Fruit fly (Drosophila melanogaster) whole organism, larva: ENCODE measurements around the gene Lk6.
A peak's percentile ranks its signal among the peaks of the same experiment; 100 is the strongest.

Experiments used
- noc ChIP-seq: fragments of 200-800 bp; sonication (Bioruptor generic); optimal IDR thresholded peaks from 3 replicates; lab custom pipeline; 2019; ENCODE audit warnings: missing biosample characterization, mild to moderate bottlenecking, missing genetic modification characterization, moderate library complexity

Lk6 gene

dm6 chr3R:11776068-11776767 is 12.0 kb upstream of the Lk6 start:
- no peak for TF ChIP-seq noc (tag; lab: Kevin White, UChicago)

dm6 chr3R:11775207-11775606 is 10.9 kb upstream of the Lk6 start:
- TF ChIP-seq noc (tag; lab: Kevin White, UChicago), result no peak

- TF ChIP-seq noc (tag; lab: Kevin White, UChicago), result peak; percentile 7
Measured at dm6 chr3R:11773999-11774397, 9.7 kb upstream of the Lk6 start.

- no peak for TF ChIP-seq noc (tag; lab: Kevin White, UChicago)
Measured at dm6 chr3R:11773325-11773998, 9.2 kb upstream of the Lk6 start.

dm6 chr3R:11772181-11772827 is 8.0 kb upstream of the Lk6 start:
- no peak for TF ChIP-seq noc (tag; lab: Kevin White, UChicago)

dm6 chr3R:11771492-11771891 is 7.2 kb upstream of the Lk6 start:
- TF ChIP-seq noc (tag; lab: Kevin White, UChicago), result no peak

- TF ChIP-seq noc (tag; lab: Kevin White, UChicago), result no peak
Measured at dm6 chr3R:11770733-11771132, 6.5 kb upstream of the Lk6 start.

- no peak for TF ChIP-seq noc (tag; lab: Kevin White, UChicago)
Measured at dm6 chr3R:11763494-11764278, 571 bp downstream of the Lk6 start.

- no peak for TF ChIP-seq noc (tag; lab: Kevin White, UChicago)
Measured at dm6 chr3R:11762500-11762899, 1.8 kb downstream of the Lk6 start.

dm6 chr3R:11761718-11762117 is 2.5 kb downstream of the Lk6 start:
- no peak for TF ChIP-seq noc (tag; lab: Kevin White, UChicago)

- peak; percentile 99 for TF ChIP-seq noc (tag; lab: Kevin White, UChicago)
Measured at dm6 chr3R:11760669-11761387, 3.4 kb downstream of the Lk6 start.

dm6 chr3R:11759971-11760370 is 4.3 kb downstream of the Lk6 start:
- no peak for TF ChIP-seq noc (tag; lab: Kevin White, UChicago)

dm6 chr3R:11759185-11759731 is 5.0 kb downstream of the Lk6 start:
- TF ChIP-seq noc (tag; lab: Kevin White, UChicago), result no peak

- peak; percentile 40 for TF ChIP-seq noc (tag; lab: Kevin White, UChicago)
Measured at dm6 chr3R:11758507-11759184, 5.6 kb downstream of the Lk6 start.
